Worm (Caenorhabditis elegans) whole organism, midembryonic: ENCODE results near the gene T23G4.127.

Source experiments
- T22C8.4 ChIP-seq: fragments of 200-800 bp; sonication (Bioruptor generic); IDR thresholded peaks from 2 replicates; pipeline ENCODE4 v1.3.6; 2022; ENCODE audit warnings: missing genetic modification characterization, missing compliant biosample characterization
- cog-1 ChIP-seq: sonication (generic microtip); optimal IDR thresholded peaks from 2 replicates; lab custom pipeline; 2016; ENCODE audit warnings: missing genetic modification characterization, missing compliant biosample characterization
- flt-1 ChIP-seq: fragments of 200-800 bp; sonication (Bioruptor generic); IDR thresholded peaks from 2 replicates; pipeline ENCODE4 v1.3.6; 2022; ENCODE audit warnings: missing genetic modification characterization, missing compliant biosample characterization
- klf-2 ChIP-seq: fragments of 200-800 bp; sonication (Bioruptor generic); conservative IDR thresholded peaks from 2 replicates; pipeline ENCODE4 v1.3.6; 2022; ENCODE audit warnings: missing genetic modification reagents, missing genetic modification characterization, missing compliant biosample characterization
- med-1 ChIP-seq: sonication (generic microtip); optimal IDR thresholded peaks from 2 replicates; lab custom pipeline; 2017; ENCODE audit warnings: missing genetic modification characterization, mild to moderate bottlenecking, missing compliant biosample characterization, antibody characterized with exemption, missing genetic modification reagents; ENCODE audit not compliant: insufficient read depth
- ref-1 ChIP-seq: fragments of 200-800 bp; sonication (Bioruptor generic); conservative IDR thresholded peaks from 2 replicates; pipeline ENCODE4 v1.3.6; 2022; ENCODE audit warnings: missing genetic modification reagents, missing genetic modification characterization, missing compliant biosample characterization
- tab-1 ChIP-seq: fragments of 200-800 bp; sonication (Bioruptor generic); IDR thresholded peaks from 2 replicates; pipeline ENCODE4 v1.3.6; 2022; ENCODE audit warnings: missing genetic modification characterization, missing compliant biosample characterization
- ztf-23 ChIP-seq: fragments of 200-800 bp; sonication (Bioruptor generic); IDR thresholded peaks from 2 replicates; pipeline ENCODE4 v1.3.6; 2022; ENCODE audit warnings: missing genetic modification reagents, missing genetic modification characterization, missing compliant biosample characterization
- ztf-29 ChIP-seq: fragments of 200-800 bp; sonication (Bioruptor generic); IDR thresholded peaks from 2 replicates; pipeline ENCODE4 v1.3.6; 2022; ENCODE audit warnings: missing genetic modification reagents, missing genetic modification characterization, missing compliant biosample characterization

The T23G4.127 gene

ce11 chrIV:13695720-13696364 lies 2.7 kb downstream of the T23G4.127 start:
- TF ChIP-seq flt-1, result no peak
- no peak for TF ChIP-seq ztf-23 (GFP tag; lab: Robert Waterston, UW)
- no peak for TF ChIP-seq cog-1 (tag; lab: Kevin White, UChicago)
- TF ChIP-seq klf-2 (GFP tag; lab: Robert Waterston, UW), result no peak
- no peak for TF ChIP-seq tab-1
- no peak for TF ChIP-seq ztf-29 (GFP tag; lab: Robert Waterston, UW)
- TF ChIP-seq ref-1 (GFP tag; lab: Robert Waterston, UW), result no peak
- no peak for TF ChIP-seq med-1 (GFP tag; lab: Kevin White, UChicago)
- TF ChIP-seq T22C8.4 (GFP tag; lab: Robert Waterston, UW), result no peak

- TF ChIP-seq cog-1 (tag; lab: Kevin White, UChicago), result no peak
- TF ChIP-seq T22C8.4 (GFP tag; lab: Robert Waterston, UW), result no peak
- TF ChIP-seq tab-1, result no peak
- TF ChIP-seq ztf-29 (GFP tag; lab: Robert Waterston, UW), result no peak
- no peak for TF ChIP-seq ref-1 (GFP tag; lab: Robert Waterston, UW)
- TF ChIP-seq flt-1, result no peak
- TF ChIP-seq klf-2 (GFP tag; lab: Robert Waterston, UW), result no peak
- no peak for TF ChIP-seq med-1 (GFP tag; lab: Kevin White, UChicago)
- TF ChIP-seq ztf-23 (GFP tag; lab: Robert Waterston, UW), result no peak
Measured at ce11 chrIV:13695302-13695701, 3.2 kb downstream of the T23G4.127 start.

ce11 chrIV:13694600-13694999 lies 3.9 kb downstream of the T23G4.127 start:
- TF ChIP-seq cog-1 (tag; lab: Kevin White, UChicago) (no peak), ref-1 (GFP tag; lab: Robert Waterston, UW) (no peak), flt-1 (no peak), med-1 (GFP tag; lab: Kevin White, UChicago) (no peak), tab-1 (no peak), ztf-23 (GFP tag; lab: Robert Waterston, UW) (no peak), ztf-29 (GFP tag; lab: Robert Waterston, UW) (no peak), klf-2 (GFP tag; lab: Robert Waterston, UW) (no peak), T22C8.4 (GFP tag; lab: Robert Waterston, UW) (no peak)

- TF ChIP-seq ztf-23 (GFP tag; lab: Robert Waterston, UW) (no peak), cog-1 (tag; lab: Kevin White, UChicago) (no peak), ref-1 (GFP tag; lab: Robert Waterston, UW) (no peak), klf-2 (GFP tag; lab: Robert Waterston, UW) (no peak), flt-1 (no peak), ztf-29 (GFP tag; lab: Robert Waterston, UW) (no peak), T22C8.4 (GFP tag; lab: Robert Waterston, UW) (no peak), tab-1 (no peak), med-1 (GFP tag; lab: Kevin White, UChicago) (no peak)
Measured at ce11 chrIV:13693976-13694375, 4.5 kb downstream of the T23G4.127 start.

- no peak for TF ChIP-seq med-1 (GFP tag; lab: Kevin White, UChicago)
- TF ChIP-seq tab-1, result no peak
- no peak for TF ChIP-seq ztf-23 (GFP tag; lab: Robert Waterston, UW)
Measured at ce11 chrIV:13692522-13692921, 6.0 kb downstream of the T23G4.127 start.

ce11 chrIV:13689302-13689880 lies 9.1 kb downstream of the T23G4.127 start, which contains the start of gene T23G4.2:
Gene T23G4.2 (minus strand): TSS chrIV:13689556.
- no peak for TF ChIP-seq klf-2 (GFP tag; lab: Robert Waterston, UW)
- no peak for TF ChIP-seq ztf-23 (GFP tag; lab: Robert Waterston, UW)
- no peak for TF ChIP-seq ref-1 (GFP tag; lab: Robert Waterston, UW)
- no peak for TF ChIP-seq tab-1
- TF ChIP-seq med-1 (GFP tag; lab: Kevin White, UChicago), result no peak
- TF ChIP-seq cog-1 (tag; lab: Kevin White, UChicago), result no peak
- no peak for TF ChIP-seq ztf-29 (GFP tag; lab: Robert Waterston, UW)
- no peak for TF ChIP-seq flt-1
- TF ChIP-seq T22C8.4 (GFP tag; lab: Robert Waterston, UW), result no peak

ce11 chrIV:13687631-13688030 lies 10.9 kb downstream of the T23G4.127 start:
- TF ChIP-seq med-1 (GFP tag; lab: Kevin White, UChicago) (no peak), ztf-23 (GFP tag; lab: Robert Waterston, UW) (no peak)

ce11 chrIV:13686965-13687425 lies 11.5 kb downstream of the T23G4.127 start, which contains the start of gene nyn-1:
Gene nyn-1 (minus strand): TSS chrIV:13687015.
- TF ChIP-seq ref-1 (GFP tag; lab: Robert Waterston, UW), result no peak
- no peak for TF ChIP-seq T22C8.4 (GFP tag; lab: Robert Waterston, UW)
- no peak for TF ChIP-seq med-1 (GFP tag; lab: Kevin White, UChicago)
- no peak for TF ChIP-seq ztf-29 (GFP tag; lab: Robert Waterston, UW)
- TF ChIP-seq klf-2 (GFP tag; lab: Robert Waterston, UW), result no peak
- no peak for TF ChIP-seq ztf-23 (GFP tag; lab: Robert Waterston, UW)
- TF ChIP-seq cog-1 (tag; lab: Kevin White, UChicago), result no peak
- TF ChIP-seq flt-1, result no peak
- TF ChIP-seq tab-1, result no peak

ce11 chrIV:13684827-13685226 lies 13.7 kb downstream of the T23G4.127 start:
- TF ChIP-seq med-1 (GFP tag; lab: Kevin White, UChicago), result no peak
